In genomic region chrIII:8178924-8179323, ce11 we compare ENCODE assay signal across 2 worm cellular contexts.
TF ChIP-seq lines count a peak whose summit lies in the region.

C50C3.5 (plus strand) TSS chrIII:8179224.

TF ChIP-seq in whole organism, L1 larva, 84 proteins besides CTCF, POLR2A, EP300 and RAD21:
- TF ChIP-seq lin-14 (GFP tag; optimal IDR thresholded peaks at IDR 0.05; lab: Kevin White, UChicago) (peak; percentile 37), fkh-10 (GFP tag; optimal IDR thresholded peaks at IDR 0.05; lab: Kevin White, UChicago) (peak; percentile 52), fkh-4 (tag; optimal IDR thresholded peaks at IDR 0.05; lab: Kevin White, UChicago; ENCODE audit: borderline replicate concordance) (no peak)

TF ChIP-seq in whole organism, L4 larva, 104 proteins besides CTCF, POLR2A, EP300 and RAD21:
- TF ChIP-seq ces-1 (GFP tag; optimal IDR thresholded peaks at IDR 0.05; lab: Kevin White, UChicago) (peak; percentile 39), mxl-2 (GFP tag; conservative IDR thresholded peaks at IDR 0.05; lab: Robert Waterston, UW) (no peak)

Comparison
In these comparisons a context has a peak if more than half of its experiments do, and no peak if none do; other contexts are left out.
1. Of the 29 proteins assayed by ChIP-seq in both whole organism, L4 larva and whole organism, L1 larva: peak only in whole organism, L4 larva: ces-1; only in whole organism, L1 larva: fkh-10; in both: none; in neither: 27.